Worm (Caenorhabditis elegans) whole organism, late embryonic: ENCODE data around the gene acs-3.

Experiments
- F13H6.1 ChIP-seq: sonication (generic microtip); optimal IDR thresholded peaks from 2 replicates; lab custom pipeline; 2016; ENCODE audit warnings: missing genetic modification characterization, missing compliant biosample characterization
- K02D7.2 ChIP-seq: sonication (generic microtip); optimal IDR thresholded peaks from 2 replicates; lab custom pipeline; 2017; ENCODE audit warnings: mild to moderate bottlenecking, missing genetic modification characterization, missing compliant biosample characterization
- K09A11.1 ChIP-seq: sonication (generic microtip); optimal IDR thresholded peaks from 2 replicates; lab custom pipeline; 2017; ENCODE audit warnings: antibody characterized with exemption, mild to moderate bottlenecking, missing genetic modification characterization, missing compliant biosample characterization; ENCODE audit not compliant: insufficient read depth
- ceh-14 ChIP-seq: sonication (generic microtip); optimal IDR thresholded peaks from 2 replicates; lab custom pipeline; 2016; ENCODE audit warnings: missing genotype, missing genetic modification characterization, missing compliant biosample characterization
- ceh-18 ChIP-seq: sonication (generic microtip); optimal IDR thresholded peaks from 2 replicates; lab custom pipeline; 2016; ENCODE audit warnings: missing genetic modification characterization, missing compliant biosample characterization
- ceh-2 ChIP-seq: sonication (generic microtip); optimal IDR thresholded peaks from 2 replicates; lab custom pipeline; 2016; ENCODE audit warnings: missing genotype, missing genetic modification characterization, missing compliant biosample characterization
- ceh-24 ChIP-seq: sonication (generic microtip); optimal IDR thresholded peaks from 2 replicates; lab custom pipeline; 2016; ENCODE audit warnings: mild to moderate bottlenecking, missing genetic modification characterization, missing compliant biosample characterization
- ceh-30 ChIP-seq: fragments of 150-350 bp; optimal IDR thresholded peaks from 2 replicates; lab custom pipeline; 2014; ENCODE audit warnings: missing biosample characterization, missing genetic modification characterization
- ceh-34 ChIP-seq: sonication (generic microtip); optimal IDR thresholded peaks from 2 replicates; lab custom pipeline; 2016; ENCODE audit warnings: mild to moderate bottlenecking, missing genetic modification characterization, missing compliant biosample characterization
- ceh-6 ChIP-seq: fragments of 200-800 bp; sonication (Bioruptor generic); optimal IDR thresholded peaks from 2 replicates; lab custom pipeline; 2018; ENCODE audit warnings: mild to moderate bottlenecking, missing genetic modification characterization, missing compliant biosample characterization
- ceh-9 ChIP-seq: sonication (generic microtip); optimal IDR thresholded peaks from 2 replicates; lab custom pipeline; 2016; ENCODE audit warnings: mild to moderate bottlenecking, missing genetic modification characterization, inconsistent platforms, missing compliant biosample characterization
- che-1 ChIP-seq: sonication (generic microtip); optimal IDR thresholded peaks from 2 replicates; lab custom pipeline; 2016; ENCODE audit warnings: mild to moderate bottlenecking, missing genetic modification characterization, missing compliant biosample characterization
- dve-1 ChIP-seq: sonication (generic microtip); optimal IDR thresholded peaks from 2 replicates; lab custom pipeline; 2017; ENCODE audit warnings: antibody characterized with exemption, mild to moderate bottlenecking, missing genetic modification characterization, missing compliant biosample characterization
- elt-4 ChIP-seq: sonication (generic microtip); optimal IDR thresholded peaks from 2 replicates; lab custom pipeline; 2016; ENCODE audit warnings: missing genetic modification characterization, missing compliant biosample characterization
- ets-4 ChIP-seq: sonication (generic microtip); optimal IDR thresholded peaks from 2 replicates; lab custom pipeline; 2016; ENCODE audit warnings: missing genetic modification characterization, missing compliant biosample characterization
- eyg-1 ChIP-seq: sonication (generic microtip); optimal IDR thresholded peaks from 2 replicates; lab custom pipeline; 2016; ENCODE audit warnings: missing genotype, missing genetic modification characterization, missing compliant biosample characterization
- fax-1 ChIP-seq: sonication (generic microtip); optimal IDR thresholded peaks from 2 replicates; lab custom pipeline; 2016; ENCODE audit warnings: missing genotype, missing genetic modification characterization, missing compliant biosample characterization
- fkh-6 ChIP-seq: sonication (generic microtip); optimal IDR thresholded peaks from 2 replicates; lab custom pipeline; 2016; ENCODE audit warnings: missing genetic modification characterization, missing compliant biosample characterization
- gmeb-2 ChIP-seq: sonication (generic microtip); optimal IDR thresholded peaks from 2 replicates; lab custom pipeline; 2016; ENCODE audit warnings: missing genetic modification characterization, inconsistent platforms, missing compliant biosample characterization
- hlh-13 ChIP-seq: fragments of 200-800 bp; sonication (Bioruptor generic); optimal IDR thresholded peaks from 2 replicates; lab custom pipeline; 2018; ENCODE audit warnings: mild to moderate bottlenecking, missing genetic modification characterization, missing compliant biosample characterization
- hlh-15 ChIP-seq: sonication (generic microtip); optimal IDR thresholded peaks from 2 replicates; lab custom pipeline; 2016; ENCODE audit warnings: missing genetic modification characterization, missing compliant biosample characterization
- hlh-30 ChIP-seq: sonication (generic microtip); optimal IDR thresholded peaks from 2 replicates; lab custom pipeline; 2017; ENCODE audit warnings: antibody characterized with exemption, missing genetic modification characterization, missing compliant biosample characterization; ENCODE audit not compliant: insufficient read depth
- hlh-6 ChIP-seq: sonication (generic microtip); optimal IDR thresholded peaks from 2 replicates; lab custom pipeline; 2016; ENCODE audit warnings: missing genotype, missing genetic modification characterization, missing compliant biosample characterization
- lin-11 ChIP-seq: fragments of 200-800 bp; sonication (Bioruptor generic); optimal IDR thresholded peaks from 2 replicates; lab custom pipeline; 2018; ENCODE audit warnings: mild to moderate bottlenecking, missing genetic modification characterization, missing compliant biosample characterization
- madf-2 ChIP-seq: sonication (generic microtip); optimal IDR thresholded peaks from 2 replicates; lab custom pipeline; 2017; ENCODE audit warnings: missing genetic modification characterization, missing compliant biosample characterization
- nfya-1 ChIP-seq: sonication (generic microtip); optimal IDR thresholded peaks from 2 replicates; lab custom pipeline; 2017; ENCODE audit warnings: missing genetic modification characterization, mild to moderate bottlenecking, missing compliant biosample characterization, antibody characterized with exemption, moderate library complexity
- nhr-11 ChIP-seq: fragments of 150-350 bp; optimal IDR thresholded peaks from 2 replicates; lab custom pipeline; 2014; ENCODE audit warnings: missing biosample characterization, missing genetic modification characterization
- npax-4 ChIP-seq: sonication (generic microtip); optimal IDR thresholded peaks from 2 replicates; lab custom pipeline; 2016; ENCODE audit warnings: missing genetic modification characterization, missing compliant biosample characterization
- odd-2 ChIP-seq: sonication (generic microtip); optimal IDR thresholded peaks from 2 replicates; lab custom pipeline; 2017; ENCODE audit warnings: antibody characterized with exemption, mild to moderate bottlenecking, missing genetic modification characterization, missing compliant biosample characterization
- pag-3 ChIP-seq: sonication (generic microtip); optimal IDR thresholded peaks from 2 replicates; lab custom pipeline; 2016; ENCODE audit warnings: missing compliant biosample characterization, missing genetic modification characterization, borderline replicate concordance
- pax-1 ChIP-seq: fragments of 150-350 bp; optimal IDR thresholded peaks from 2 replicates; lab custom pipeline; 2014; ENCODE audit warnings: missing biosample characterization, missing genetic modification characterization
- pha-4 ChIP-seq: fragments of 150-350 bp; optimal IDR thresholded peaks from 2 replicates; lab custom pipeline; 2018; ENCODE audit warnings: missing biosample characterization, missing genetic modification reagents, missing genetic modification characterization
- pros-1 ChIP-seq: fragments of 150-350 bp; optimal IDR thresholded peaks from 2 replicates; lab custom pipeline; 2014; ENCODE audit warnings: missing biosample characterization, missing genetic modification reagents, missing genetic modification characterization
- sox-2 ChIP-seq: fragments of 200-800 bp; sonication (Bioruptor generic); IDR thresholded peaks from 2 replicates; pipeline ENCODE4 v1.3.6; 2022; ENCODE audit warnings: missing genetic modification reagents, missing genetic modification characterization, missing compliant biosample characterization
- sox-4 ChIP-seq: sonication (generic microtip); optimal IDR thresholded peaks from 2 replicates; lab custom pipeline; 2017; ENCODE audit warnings: mild to moderate bottlenecking, missing genetic modification characterization, inconsistent platforms, missing compliant biosample characterization
- syd-9 ChIP-seq: sonication (generic microtip); optimal IDR thresholded peaks from 2 replicates; lab custom pipeline; 2016; ENCODE audit warnings: mild to moderate bottlenecking, missing genetic modification characterization, moderate library complexity, missing compliant biosample characterization
- tbx-7 ChIP-seq: sonication (generic microtip); optimal IDR thresholded peaks from 2 replicates; lab custom pipeline; 2016; ENCODE audit warnings: missing genotype, missing genetic modification characterization, missing compliant biosample characterization
- ttx-3 ChIP-seq: sonication (generic microtip); optimal IDR thresholded peaks from 2 replicates; lab custom pipeline; 2016; ENCODE audit warnings: missing genetic modification reagents, missing genetic modification characterization, missing compliant biosample characterization
- unc-42 ChIP-seq: sonication (generic microtip); optimal IDR thresholded peaks from 2 replicates; lab custom pipeline; 2016; ENCODE audit warnings: missing genotype, missing genetic modification characterization, missing compliant biosample characterization
- unc-55 ChIP-seq: sonication (generic microtip); optimal IDR thresholded peaks from 2 replicates; lab custom pipeline; 2017; ENCODE audit warnings: missing biosample characterization, missing genetic modification reagents, missing genetic modification characterization
- unc-86 ChIP-seq: sonication (generic microtip); optimal IDR thresholded peaks from 2 replicates; lab custom pipeline; 2016; ENCODE audit warnings: missing genetic modification characterization, missing compliant biosample characterization
- ztf-16 ChIP-seq: sonication (generic microtip); optimal IDR thresholded peaks from 2 replicates; lab custom pipeline; 2017; ENCODE audit warnings: missing genetic modification characterization, missing compliant biosample characterization

The acs-3 gene

DNA sequence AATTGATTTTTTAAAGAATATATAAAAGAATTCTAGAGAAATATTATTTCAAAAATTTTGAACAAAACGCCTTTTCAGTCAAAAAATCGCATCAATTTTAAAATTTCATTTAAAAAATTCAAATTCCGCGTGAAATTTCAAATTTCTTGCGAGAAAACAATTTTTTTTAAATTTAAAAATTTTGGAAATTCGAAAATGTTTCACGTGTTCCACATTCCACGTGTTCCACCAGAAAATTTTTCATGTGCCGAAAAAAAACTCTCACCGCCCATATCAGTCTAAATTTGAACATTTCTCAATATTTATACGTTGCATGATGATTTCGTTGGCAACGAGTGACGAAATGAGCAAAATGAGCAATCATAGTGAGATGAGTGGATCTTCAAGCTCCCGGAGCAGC, 5.7 kb downstream of the acs-3 start, which contains the start of gene fbxa-201:
fbxa-201 (plus strand) TSS at position 301 of the 400 bp plus-strand sequence.
- TF ChIP-seq K09A11.1 (tag; lab: Kevin White, UChicago) (no peak), hlh-13 (GFP tag; lab: Kevin White, UChicago) (no peak), syd-9 (tag; lab: Kevin White, UChicago) (no peak), eyg-1 (tag; lab: Kevin White, UChicago) (no peak), pha-4 (no peak), F13H6.1 (tag; lab: Kevin White, UChicago) (no peak), ztf-16 (tag; lab: Kevin White, UChicago) (no peak), ceh-18 (tag; lab: Kevin White, UChicago) (no peak), pax-1 (no peak), fax-1 (no peak), ttx-3 (tag; lab: Kevin White, UChicago) (no peak), che-1 (tag; lab: Kevin White, UChicago) (no peak), hlh-30 (no peak), sox-4 (no peak), madf-2 (tag; lab: Kevin White, UChicago) (no peak), ceh-30 (tag; lab: Kevin White, UChicago) (no peak), unc-55 (GFP tag; lab: Kevin White, UChicago) (no peak), lin-11 (no peak), ceh-2 (no peak), fkh-6 (tag; lab: Kevin White, UChicago) (no peak)

- TF ChIP-seq npax-4 (tag; lab: Kevin White, UChicago) (no peak), sox-2 (GFP tag; lab: Robert Waterston, UW) (no peak), ceh-30 (tag; lab: Kevin White, UChicago) (no peak)
Measured at ce11 chrV:1978968-1979367, 9.6 kb downstream of the acs-3 start, which contains the start of gene T08B1.4. T08B1.4 (plus strand) TSS chrV:1979268.

DNA sequence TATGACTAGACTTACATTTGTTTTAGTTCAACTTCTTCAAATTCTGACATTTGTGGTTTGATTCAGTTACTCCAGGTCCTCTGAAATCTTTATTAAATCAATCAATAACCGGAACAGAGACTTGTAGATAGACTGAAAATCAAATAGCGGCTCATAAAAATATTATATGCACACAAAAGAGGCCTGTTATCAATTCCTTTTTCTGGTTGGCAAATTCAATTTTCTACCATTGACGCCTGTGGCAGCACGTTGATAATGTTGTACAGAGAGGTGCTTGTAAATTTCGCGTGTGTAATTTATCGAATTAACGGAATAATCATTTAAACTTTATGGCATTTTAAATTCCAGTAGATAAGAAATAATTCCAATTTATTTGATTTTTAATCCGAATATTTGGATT, 17.6 kb downstream of the acs-3 start, which contains the start of gene T08B1.1:
T08B1.1 (minus strand) TSS at position 92 of the 400 bp plus-strand sequence.
- TF ChIP-seq ztf-16 (tag; lab: Kevin White, UChicago): no peak
- no peak for TF ChIP-seq hlh-15 (tag; lab: Kevin White, UChicago)
- no peak for TF ChIP-seq elt-4 (tag; lab: Kevin White, UChicago)
- TF ChIP-seq syd-9 (tag; lab: Kevin White, UChicago): no peak
- TF ChIP-seq ceh-6 (GFP tag; lab: Kevin White, UChicago): no peak
- no peak for TF ChIP-seq K09A11.1 (tag; lab: Kevin White, UChicago)
- no peak for TF ChIP-seq che-1 (tag; lab: Kevin White, UChicago)
- no peak for TF ChIP-seq F13H6.1 (tag; lab: Kevin White, UChicago)
- TF ChIP-seq ttx-3 (tag; lab: Kevin White, UChicago): no peak
- TF ChIP-seq ceh-30 (tag; lab: Kevin White, UChicago): no peak
- TF ChIP-seq ets-4 (tag; lab: Kevin White, UChicago): no peak
- TF ChIP-seq, all 69 proteins: peak for 0

DNA sequence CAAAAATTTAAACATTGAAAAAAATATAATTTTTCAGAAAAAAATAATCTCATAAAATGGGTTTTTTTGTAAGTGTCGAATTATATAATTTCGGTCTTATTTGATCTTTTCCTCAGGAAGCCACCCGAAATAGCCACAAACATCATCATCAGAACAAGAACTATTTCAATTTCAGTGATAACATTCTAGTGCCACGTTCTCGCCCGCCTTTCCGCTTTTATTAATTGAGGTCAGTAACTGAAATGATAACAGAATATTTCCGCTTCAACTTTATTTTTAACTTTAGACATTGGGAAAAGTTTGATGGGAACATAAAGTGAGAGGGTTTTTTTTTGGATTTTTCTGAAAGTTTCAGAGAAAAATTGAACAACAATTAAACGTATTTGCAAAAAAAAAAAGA, 19.9 kb downstream of the acs-3 start:
- TF ChIP-seq sox-2 (GFP tag; lab: Robert Waterston, UW): no peak
- no peak for TF ChIP-seq nhr-11
- TF ChIP-seq unc-55 (GFP tag; lab: Kevin White, UChicago): no peak
- TF ChIP-seq unc-42: no peak
- no peak for TF ChIP-seq ceh-9 (tag; lab: Kevin White, UChicago)
- no peak for TF ChIP-seq ceh-14 (tag; lab: Kevin White, UChicago)
- TF ChIP-seq lin-11: no peak
- no peak for TF ChIP-seq hlh-6
- TF ChIP-seq unc-86 (tag; lab: Kevin White, UChicago): no peak
- TF ChIP-seq gmeb-2 (tag; lab: Kevin White, UChicago): no peak
- TF ChIP-seq pax-1: no peak

DNA sequence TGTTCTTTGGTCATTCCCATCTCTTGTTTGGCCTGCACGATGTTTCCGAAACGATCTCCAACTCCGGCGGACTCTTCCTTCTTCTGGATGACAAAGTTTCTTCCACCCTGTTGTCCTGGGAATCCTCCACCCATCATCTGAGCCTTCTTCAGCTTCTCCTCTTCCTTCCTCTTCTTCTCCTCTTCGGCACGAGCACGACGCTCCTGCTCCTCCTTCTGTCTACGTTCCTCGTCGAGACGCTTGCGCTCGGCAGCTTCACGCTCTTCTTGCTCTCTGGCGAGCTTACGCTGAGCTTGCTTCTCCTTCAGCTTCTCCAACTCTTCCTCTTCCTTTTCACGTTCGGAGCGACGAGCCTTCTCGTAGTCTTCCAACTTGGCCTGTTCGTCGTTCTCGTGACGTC, 22.1 kb downstream of the acs-3 start:
- TF ChIP-seq ceh-24: no peak
- no peak for TF ChIP-seq pros-1
- TF ChIP-seq dve-1 (tag; lab: Kevin White, UChicago): no peak
- no peak for TF ChIP-seq elt-4 (tag; lab: Kevin White, UChicago)
- TF ChIP-seq ceh-34: no peak
- TF ChIP-seq F13H6.1 (tag; lab: Kevin White, UChicago): no peak
- no peak for TF ChIP-seq ceh-9 (tag; lab: Kevin White, UChicago)
- no peak for TF ChIP-seq unc-55 (GFP tag; lab: Kevin White, UChicago)
- no peak for TF ChIP-seq hlh-30
- no peak for TF ChIP-seq tbx-7 (tag; lab: Kevin White, UChicago)
- TF ChIP-seq ceh-14 (tag; lab: Kevin White, UChicago): no peak
- TF ChIP-seq gmeb-2 (tag; lab: Kevin White, UChicago): no peak
- TF ChIP-seq odd-2: no peak
- TF ChIP-seq pax-1: no peak
- TF ChIP-seq pag-3 (tag; lab: Kevin White, UChicago): no peak
- TF ChIP-seq pha-4: no peak
- TF ChIP-seq K02D7.2 (tag; lab: Kevin White, UChicago): no peak
- no peak for TF ChIP-seq sox-2 (GFP tag; lab: Robert Waterston, UW)
- no peak for TF ChIP-seq nfya-1 (tag; lab: Kevin White, UChicago)
